ENCODE assay signal across 1 fruit fly cellular context in genomic region chr3L:18166977-18167528, dm6.
TF ChIP-seq lines count a peak whose summit lies in the region.

No protein-coding gene starts in this region.

TF ChIP-seq in whole organism, embryonic, 481 proteins besides CTCF, POLR2A, EP300 and RAD21 (continued from another document):
- peak; percentile 9 for TF ChIP-seq CG14710 (tag; optimal IDR thresholded peaks at IDR 0.05; lab: Kevin White, UChicago)
- no peak for TF ChIP-seq schlank (tag; optimal IDR thresholded peaks at IDR 0.05; lab: Kevin White, UChicago)
- TF ChIP-seq gsb (GFP tag; IDR thresholded peaks at IDR 0.05; lab: Robert Waterston, UW): no peak
- no peak for TF ChIP-seq lola (GFP tag; optimal IDR thresholded peaks at IDR 0.05; lab: Kevin White, UChicago)
- peak; percentile 33 for TF ChIP-seq pros (GFP tag; optimal IDR thresholded peaks at IDR 0.05; lab: Kevin White, UChicago)
- peak; percentile 6 for TF ChIP-seq oc (tag; optimal IDR thresholded peaks at IDR 0.05; lab: Kevin White, UChicago)
- TF ChIP-seq Hey (tag; optimal IDR thresholded peaks at IDR 0.05; lab: Kevin White, UChicago): peak; percentile 37
- peak; percentile 19 to 35 for TF ChIP-seq Trl (optimal IDR thresholded peaks at IDR 0.05; lab: Kevin White, UChicago)
- TF ChIP-seq Trl (GFP tag; optimal IDR thresholded peaks at IDR 0.05; lab: Kevin White, UChicago): no peak
- no peak for TF ChIP-seq sens-2 (GFP tag; IDR thresholded peaks at IDR 0.05; lab: Robert Waterston, UW)
- TF ChIP-seq NFAT (GFP tag; IDR thresholded peaks at IDR 0.05; lab: Robert Waterston, UW): no peak
